Worm (Caenorhabditis elegans): ENCODE data around the gene tba-9.

tba-9 gene

DNA sequence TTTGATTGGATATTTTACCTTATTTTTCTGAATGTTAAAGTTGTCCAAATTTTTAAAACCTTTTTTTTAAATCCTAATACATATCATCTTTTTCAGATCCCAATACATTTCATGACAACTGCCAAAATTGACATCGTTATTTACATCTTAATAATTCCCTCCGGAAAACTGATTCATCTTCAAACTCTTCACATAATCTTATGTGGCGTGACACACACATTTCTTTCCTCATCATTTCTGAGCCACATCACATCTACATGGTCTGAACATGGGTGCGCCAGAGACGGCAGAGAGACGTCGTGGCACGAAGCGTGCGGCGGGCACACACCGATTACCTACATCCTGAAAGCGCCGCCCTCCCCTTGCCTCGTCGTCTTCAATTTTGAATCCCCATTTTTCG is at the start of gene tba-9:
Gene tba-9, plus strand, starts transcription at position 301 of the 400 bp plus-strand sequence.
- no peak for TF ChIP-seq nhr-237 (tag; optimal IDR thresholded peaks at IDR 0.05)
- TF ChIP-seq tbx-2 (tag; optimal IDR thresholded peaks at IDR 0.05) = no peak
- no peak for TF ChIP-seq sea-2 (GFP tag; optimal IDR thresholded peaks at IDR 0.05)
- no peak for TF ChIP-seq ceh-16 (tag; optimal IDR thresholded peaks at IDR 0.05)
- TF ChIP-seq lsy-12 (tag; optimal IDR thresholded peaks at IDR 0.05) = no peak
- no peak for TF ChIP-seq ceh-9 (tag; optimal IDR thresholded peaks at IDR 0.05)
- no peak for TF ChIP-seq mdl-1 (tag; optimal IDR thresholded peaks at IDR 0.05)
- no peak for TF ChIP-seq unc-62 (GFP tag; optimal IDR thresholded peaks at IDR 0.05)
- TF ChIP-seq unc-39 (tag; optimal IDR thresholded peaks at IDR 0.05) = no peak
- no peak for TF ChIP-seq elt-1 (tag; optimal IDR thresholded peaks at IDR 0.05)
- TF ChIP-seq fkh-2 (tag; optimal IDR thresholded peaks at IDR 0.05) = no peak
- no peak for TF ChIP-seq ceh-28 (tag; optimal IDR thresholded peaks at IDR 0.05)
- no peak for TF ChIP-seq aly-2 (tag; optimal IDR thresholded peaks at IDR 0.05)
- no peak for TF ChIP-seq ama-1 (optimal IDR thresholded peaks at IDR 0.05)

DNA sequence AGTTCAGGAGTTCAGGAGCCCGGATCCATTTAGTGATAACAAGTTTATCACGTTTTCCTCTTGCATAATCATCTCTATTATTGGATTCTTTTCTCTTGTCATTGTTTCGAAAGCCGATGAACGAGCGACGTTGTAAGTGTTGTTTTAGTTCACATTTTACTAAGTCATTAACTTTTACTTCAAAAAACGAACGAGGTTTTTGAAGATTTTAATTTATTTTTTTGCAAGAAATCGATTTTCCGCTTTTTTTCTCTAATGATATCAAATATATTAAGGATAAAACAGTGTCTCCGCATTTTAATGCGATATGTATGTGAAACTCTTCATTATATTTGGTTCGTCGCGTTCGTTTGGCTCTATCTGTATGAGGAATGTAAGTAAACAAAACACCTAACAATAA is 47.8 kb upstream of the tba-9 start, which contains the start of gene F28B4.1:
Gene F28B4.1, plus strand, starts transcription at position 301 of the 400 bp plus-strand sequence.
- TF ChIP-seq nhr-28 (tag; optimal IDR thresholded peaks at IDR 0.05) = no peak
- TF ChIP-seq lsy-12 (tag; optimal IDR thresholded peaks at IDR 0.05) = no peak
- no peak for TF ChIP-seq nhr-43 (tag; optimal IDR thresholded peaks at IDR 0.05; ENCODE audit: poor library complexity, severe bottlenecking)
- TF ChIP-seq eor-1 (tag; optimal IDR thresholded peaks at IDR 0.05) = no peak
- no peak for TF ChIP-seq nhr-23 (tag; optimal IDR thresholded peaks at IDR 0.05)
- no peak for TF ChIP-seq zag-1 (tag; optimal IDR thresholded peaks at IDR 0.05)
- TF ChIP-seq nhr-67 (tag; optimal IDR thresholded peaks at IDR 0.05) = no peak

DNA sequence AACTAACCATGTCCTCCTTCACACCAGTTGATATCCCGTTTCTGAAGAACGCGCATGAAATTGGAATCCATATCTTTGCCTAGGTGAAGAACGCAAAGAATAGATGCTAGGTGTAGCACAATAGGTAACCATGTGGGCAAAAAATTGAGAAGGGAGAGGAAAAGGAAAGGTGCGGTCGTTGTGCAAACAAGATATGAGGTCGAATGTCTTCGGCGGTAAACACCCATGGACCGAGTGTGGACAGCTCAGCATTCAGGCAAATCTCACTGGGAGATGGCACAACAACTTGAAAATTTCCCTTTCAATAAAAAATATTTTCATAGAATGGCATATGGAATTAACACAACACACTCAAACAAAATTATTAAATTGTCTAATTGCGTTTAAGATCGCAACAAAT is 43.1 kb upstream of the tba-9 start, which contains the start of gene F28B4.4:
Gene F28B4.4, minus strand, starts transcription at position 101 of the 400 bp plus-strand sequence.
- no peak for TF ChIP-seq unc-62 (GFP tag; optimal IDR thresholded peaks at IDR 0.05)
- no peak for TF ChIP-seq fkh-2 (tag; optimal IDR thresholded peaks at IDR 0.05)
- no peak for TF ChIP-seq nhr-237 (tag; optimal IDR thresholded peaks at IDR 0.05)
- TF ChIP-seq R02D3.7 (tag; optimal IDR thresholded peaks at IDR 0.05) = no peak
- no peak for TF ChIP-seq nhr-11 (tag; optimal IDR thresholded peaks at IDR 0.05)
- no peak for TF ChIP-seq fos-1 (tag; optimal IDR thresholded peaks at IDR 0.05)
- no peak for TF ChIP-seq nhr-25 (tag; optimal IDR thresholded peaks at IDR 0.05)
- no peak for TF ChIP-seq ceh-16 (tag; optimal IDR thresholded peaks at IDR 0.05)
- TF ChIP-seq lin-15B (tag; optimal IDR thresholded peaks at IDR 0.05) = no peak
- TF ChIP-seq ztf-4 (tag; optimal IDR thresholded peaks at IDR 0.05) = no peak

DNA sequence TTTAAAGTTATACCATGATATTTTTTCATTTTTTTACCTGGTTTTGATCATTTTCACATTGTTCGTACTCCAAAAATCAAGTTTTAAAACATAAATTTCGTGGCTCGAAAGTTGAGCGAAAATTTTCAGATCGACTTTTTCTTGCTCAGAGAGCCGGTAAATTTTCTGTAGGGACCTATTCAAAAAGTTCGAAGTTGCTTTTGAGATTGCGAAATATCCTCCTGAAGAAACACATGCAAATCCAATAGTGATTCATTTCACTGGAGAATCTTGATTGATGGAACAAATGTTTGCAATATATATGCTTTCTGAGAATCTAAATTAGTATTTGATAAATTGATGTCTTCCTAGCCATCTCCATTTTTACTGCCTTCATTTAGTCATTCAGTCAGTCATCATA is 35.9 kb upstream of the tba-9 start:
- TF ChIP-seq unc-62 (GFP tag; optimal IDR thresholded peaks at IDR 0.05) (no peak), sea-2 (GFP tag; optimal IDR thresholded peaks at IDR 0.05) (no peak), nhr-28 (tag; optimal IDR thresholded peaks at IDR 0.05) (no peak), mml-1 (tag; optimal IDR thresholded peaks at IDR 0.05) (no peak), aly-2 (tag; optimal IDR thresholded peaks at IDR 0.05) (no peak), lin-39 (tag; optimal IDR thresholded peaks at IDR 0.05) (no peak), egl-27 (tag; optimal IDR thresholded peaks at IDR 0.05) (no peak), R02D3.7 (tag; optimal IDR thresholded peaks at IDR 0.05) (no peak), eor-1 (tag; optimal IDR thresholded peaks at IDR 0.05) (no peak), daf-12 (tag; optimal IDR thresholded peaks at IDR 0.05) (no peak), elt-3 (tag; optimal IDR thresholded peaks at IDR 0.05) (no peak), elt-2 (tag; optimal IDR thresholded peaks at IDR 0.05) (no peak), nhr-23 (tag; optimal IDR thresholded peaks at IDR 0.05) (no peak), nhr-12 (tag; optimal IDR thresholded peaks at IDR 0.05) (no peak), ZK546.5 (tag; optimal IDR thresholded peaks at IDR 0.05) (no peak), ceh-16 (tag; optimal IDR thresholded peaks at IDR 0.05) (no peak), skn-1 (tag; optimal IDR thresholded peaks at IDR 0.05) (no peak)

DNA sequence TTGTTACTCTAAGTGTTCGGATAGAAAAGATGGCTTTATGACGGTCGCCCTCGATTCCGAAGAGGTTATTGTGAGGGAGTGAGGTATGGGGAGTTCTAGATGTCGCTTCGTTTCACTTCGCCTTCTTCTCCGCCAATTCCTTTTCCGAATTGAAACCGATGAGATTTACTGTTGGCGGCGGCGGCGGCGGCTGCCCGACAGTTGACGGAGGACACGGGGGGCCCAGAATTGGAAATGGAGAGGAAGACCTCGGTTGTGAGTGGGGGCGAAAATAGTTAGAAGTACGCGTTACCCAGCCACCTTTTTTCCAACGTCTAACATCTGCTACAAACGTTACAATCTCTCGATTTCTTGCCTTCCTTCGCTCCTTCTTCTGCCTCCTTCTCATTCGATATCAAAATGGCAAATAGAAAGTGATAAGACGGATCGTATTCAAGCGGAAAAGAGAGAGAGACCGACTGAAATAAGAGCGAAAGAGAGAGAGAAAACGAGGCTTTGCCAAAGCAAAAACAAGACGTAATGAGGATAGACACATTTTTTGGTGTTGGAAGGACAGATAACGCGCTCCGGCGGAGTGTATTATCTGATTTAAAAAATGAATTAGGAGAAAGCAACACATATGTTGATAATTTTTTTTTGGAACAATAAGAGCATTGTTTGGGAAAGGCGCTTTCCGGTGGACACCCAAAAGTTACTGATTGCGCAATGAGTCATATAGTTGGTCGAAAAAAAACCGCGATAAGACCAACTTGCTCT is 34.4 kb upstream of the tba-9 start:
- TF ChIP-seq mml-1 (tag; optimal IDR thresholded peaks at IDR 0.05) = no peak
- TF ChIP-seq nhr-25 (tag; optimal IDR thresholded peaks at IDR 0.05) = peak; percentile 35
- peak in 1 of 3 experiments; percentile 41 for TF ChIP-seq elt-3 (tag; optimal IDR thresholded peaks at IDR 0.05)
- TF ChIP-seq elt-2 (tag; optimal IDR thresholded peaks at IDR 0.05) = peak; percentile 74
- peak; percentile 18 for TF ChIP-seq pha-4 (tag; optimal IDR thresholded peaks at IDR 0.05)
- TF ChIP-seq nhr-237 (tag; optimal IDR thresholded peaks at IDR 0.05) = no peak
- peak; percentile 4 for TF ChIP-seq pqm-1 (tag; optimal IDR thresholded peaks at IDR 0.05)
- no peak for TF ChIP-seq ceh-28 (tag; optimal IDR thresholded peaks at IDR 0.05)
